Fruit fly (Drosophila melanogaster) whole organism, embryonic: ENCODE data around the gene parvin.
A peak's percentile ranks its signal among the peaks of the same experiment; 100 is the strongest.

ENCODE experiments used
- Antp ChIP-seq: fragments of 200-800 bp; sonication (Bioruptor generic); optimal IDR thresholded peaks from 3 replicates; lab custom pipeline; 2016; ENCODE audit warnings: missing biosample characterization, missing genetic modification characterization
- Asciz ChIP-seq: fragments of 200-800 bp; sonication (Bioruptor generic); optimal IDR thresholded peaks from 2 replicates; lab custom pipeline; 2017; ENCODE audit warnings: missing biosample characterization, mild to moderate bottlenecking, missing genetic modification characterization, missing genetic modification reagents
- CG11695 ChIP-seq: fragments of 200-800 bp; sonication (Bioruptor generic); IDR thresholded peaks from 3 replicates; pipeline ENCODE4 v1.3.6; 2022; ENCODE audit warnings: missing biosample characterization, missing genetic modification characterization
- CG11723 ChIP-seq: fragments of 200-800 bp; sonication (Bioruptor generic); optimal IDR thresholded peaks from 2 replicates; lab custom pipeline; 2017; ENCODE audit warnings: missing biosample characterization, mild to moderate bottlenecking, missing genetic modification characterization
- CG14014 ChIP-seq: fragments of 200-800 bp; sonication (Bioruptor generic); IDR thresholded peaks from 2 replicates; pipeline ENCODE4 v1.3.6; 2022; ENCODE audit warnings: missing biosample characterization, missing genetic modification characterization
- CG14050 ChIP-seq: fragments of 200-800 bp; sonication (Bioruptor generic); IDR thresholded peaks from 3 replicates; pipeline ENCODE4 v1.3.6; 2022; ENCODE audit warnings: missing biosample characterization, missing genetic modification characterization
- CG14710 ChIP-seq: fragments of 200-800 bp; sonication (Bioruptor generic); optimal IDR thresholded peaks from 3 replicates; lab custom pipeline; 2019; ENCODE audit warnings: missing biosample characterization, mild to moderate bottlenecking, missing genetic modification characterization, moderate library complexity
- CG15269 ChIP-seq: fragments of 200-800 bp; sonication (Bioruptor generic); optimal IDR thresholded peaks from 2 replicates; lab custom pipeline; 2018; ENCODE audit warnings: missing biosample characterization, mild to moderate bottlenecking, missing genetic modification characterization, moderate library complexity
- CG17912 ChIP-seq: fragments of 200-800 bp; sonication (Bioruptor generic); optimal IDR thresholded peaks from 2 replicates; lab custom pipeline; 2018; ENCODE audit warnings: missing biosample characterization, mild to moderate bottlenecking, missing genetic modification characterization
- CG2875 ChIP-seq: fragments of 200-800 bp; sonication (Bioruptor generic); optimal IDR thresholded peaks from 2 replicates; lab custom pipeline; 2017; ENCODE audit warnings: missing biosample characterization, mild to moderate bottlenecking, missing genetic modification characterization, missing genetic modification reagents
- CG31224 ChIP-seq: fragments of 200-800 bp; sonication (Bioruptor generic); IDR thresholded peaks from 2 replicates; pipeline ENCODE4 v1.3.6; 2022; ENCODE audit warnings: missing biosample characterization, missing genetic modification characterization
- CG31388 ChIP-seq: fragments of 200-800 bp; sonication (Bioruptor generic); optimal IDR thresholded peaks from 2 replicates; lab custom pipeline; 2016; ENCODE audit warnings: missing biosample characterization, missing genetic modification characterization
- CG32767 ChIP-seq: fragments of 200-800 bp; sonication (Bioruptor generic); IDR thresholded peaks from 2 replicates; pipeline ENCODE4 v1.3.6; 2022; ENCODE audit warnings: missing biosample characterization, missing genetic modification characterization
- CG34376 ChIP-seq: fragments of 200-800 bp; sonication (Bioruptor generic); optimal IDR thresholded peaks from 2 replicates; lab custom pipeline; 2018; ENCODE audit warnings: missing biosample characterization, mild to moderate bottlenecking, missing genetic modification characterization
- CG3726 ChIP-seq: fragments of 200-800 bp; sonication (Bioruptor generic); IDR thresholded peaks from 3 replicates; pipeline ENCODE4, ENCODE4 v1.3.6; 2022; ENCODE audit warnings: missing biosample characterization, missing genetic modification characterization
- CG4424 ChIP-seq: fragments of 200-800 bp; sonication (Bioruptor generic); optimal IDR thresholded peaks from 3 replicates; lab custom pipeline; 2016; ENCODE audit warnings: missing biosample characterization, missing genetic modification characterization
- CG6254 ChIP-seq: fragments of 200-800 bp; sonication (Bioruptor generic); optimal IDR thresholded peaks from 3 replicates; lab custom pipeline; 2017; ENCODE audit warnings: mild to moderate bottlenecking, missing biosample characterization, missing genetic modification reagents, missing genetic modification characterization
- CG6683 ChIP-seq: fragments of 200-800 bp; sonication (Bioruptor generic); optimal IDR thresholded peaks from 2 replicates; lab custom pipeline; 2017; ENCODE audit warnings: missing biosample characterization, mild to moderate bottlenecking, missing genetic modification characterization, missing genetic modification reagents
- CG7271 ChIP-seq: fragments of 200-800 bp; sonication (Bioruptor generic); optimal IDR thresholded peaks from 2 replicates; lab custom pipeline; 2018; ENCODE audit warnings: missing biosample characterization, mild to moderate bottlenecking, missing genetic modification characterization, moderate library complexity
- CG7372 ChIP-seq: fragments of 200-800 bp; sonication (Bioruptor generic); IDR thresholded peaks from 2 replicates; pipeline ENCODE4 v1.3.6; 2022; ENCODE audit warnings: missing biosample characterization, missing genetic modification characterization
- CG7839 ChIP-seq: fragments of 200-800 bp; sonication (Bioruptor generic); optimal IDR thresholded peaks from 3 replicates; lab custom pipeline; 2018; ENCODE audit warnings: missing biosample characterization, mild to moderate bottlenecking, missing genetic modification characterization, moderate library complexity
- CG8388 ChIP-seq: fragments of 200-800 bp; sonication (Bioruptor generic); optimal IDR thresholded peaks from 2 replicates; lab custom pipeline; 2019; ENCODE audit warnings: missing biosample characterization, mild to moderate bottlenecking, missing genetic modification characterization, moderate library complexity
- CG9727 ChIP-seq: fragments of 200-800 bp; sonication (Bioruptor generic); optimal IDR thresholded peaks from 3 replicates; lab custom pipeline; 2017; ENCODE audit warnings: missing biosample characterization, mild to moderate bottlenecking, missing genetic modification characterization
- Dp ChIP-seq: fragments of 200-800 bp; sonication (Bioruptor generic); optimal IDR thresholded peaks from 2 replicates; lab custom pipeline; 2018; ENCODE audit warnings: missing biosample characterization, mild to moderate bottlenecking, missing genetic modification characterization, moderate library complexity
- Ets65A ChIP-seq: fragments of 200-800 bp; sonication (Bioruptor generic); peaks from one replicate; lab custom pipeline; 2016; ENCODE audit warnings: missing biosample characterization, missing genetic modification characterization
- Fer3 ChIP-seq: fragments of 200-800 bp; sonication (Bioruptor generic); optimal IDR thresholded peaks from 2 replicates; lab custom pipeline; 2018; ENCODE audit warnings: missing biosample characterization, mild to moderate bottlenecking, missing genetic modification characterization, moderate library complexity
- Hmx ChIP-seq: fragments of 200-800 bp; sonication (Bioruptor generic); optimal IDR thresholded peaks from 2 replicates; lab custom pipeline; 2016; ENCODE audit warnings: missing biosample characterization, missing genetic modification characterization
- Nf-YA ChIP-seq: fragments of 200-800 bp; sonication (Bioruptor generic); IDR thresholded peaks from 2 replicates; pipeline ENCODE4 v1.3.6; 2022; ENCODE audit warnings: missing biosample characterization, missing genetic modification characterization
- Ptx1 ChIP-seq: fragments of 200-800 bp; sonication (Bioruptor generic); IDR thresholded peaks from 2 replicates; pipeline ENCODE4 v1.3.6; 2022; ENCODE audit warnings: missing biosample characterization, missing genetic modification characterization
- Six4 ChIP-seq: fragments of 200-800 bp; sonication (Bioruptor generic); optimal IDR thresholded peaks from 2 replicates; lab custom pipeline; 2016; ENCODE audit warnings: missing biosample characterization, missing genetic modification characterization
- Ssrp ChIP-seq: fragments of 200-800 bp; sonication (Bioruptor generic); optimal IDR thresholded peaks from 2 replicates; lab custom pipeline; 2018; ENCODE audit warnings: missing biosample characterization, mild to moderate bottlenecking, missing genetic modification characterization, moderate library complexity
- TFAM ChIP-seq: fragments of 200-800 bp; sonication (Bioruptor generic); optimal IDR thresholded peaks from 2 replicates; lab custom pipeline; 2017; ENCODE audit warnings: missing biosample characterization, missing genetic modification characterization, inconsistent platforms
- Usf ChIP-seq: fragments of 200-800 bp; sonication (Bioruptor generic); optimal IDR thresholded peaks from 2 replicates; lab custom pipeline; 2017; ENCODE audit warnings: missing genotype, missing biosample characterization, missing genetic modification characterization
- ash1 ChIP-seq: fragments of 200-800 bp; sonication (Bioruptor generic); optimal IDR thresholded peaks from 2 replicates; lab custom pipeline; 2018; ENCODE audit warnings: missing biosample characterization, mild to moderate bottlenecking, missing genetic modification characterization
- az2 ChIP-seq: fragments of 200-800 bp; sonication (Bioruptor generic); optimal IDR thresholded peaks from 3 replicates; lab custom pipeline; 2016; ENCODE audit warnings: missing biosample characterization, missing genetic modification characterization
- cas ChIP-seq: fragments of 200-800 bp; sonication (Bioruptor generic); IDR thresholded peaks from 2 replicates; pipeline ENCODE4 v1.3.6; 2022; ENCODE audit warnings: missing biosample characterization, missing genetic modification characterization
- ci ChIP-seq: fragments of 200-800 bp; sonication (Bioruptor generic); IDR thresholded peaks from 3 replicates; pipeline ENCODE4 v1.3.6; 2022; ENCODE audit warnings: missing biosample characterization, missing genetic modification characterization
- da ChIP-seq: fragments of 200-800 bp; sonication (Bioruptor generic); optimal IDR thresholded peaks from 2 replicates; lab custom pipeline; 2016; ENCODE audit warnings: missing biosample characterization, missing genetic modification characterization
- dimm ChIP-seq: fragments of 200-800 bp; sonication (Bioruptor generic); IDR thresholded peaks from 2 replicates; pipeline ENCODE4 v1.3.6; 2022; ENCODE audit warnings: missing biosample characterization, missing genetic modification characterization
- dmrt99B ChIP-seq: fragments of 200-800 bp; sonication (Bioruptor generic); optimal IDR thresholded peaks from 2 replicates; lab custom pipeline; 2018; ENCODE audit warnings: missing biosample characterization, mild to moderate bottlenecking, missing genetic modification characterization, moderate library complexity
- inv ChIP-seq: fragments of 200-800 bp; sonication (Bioruptor generic); IDR thresholded peaks from 2 replicates; pipeline ENCODE4 v1.3.6; 2022; ENCODE audit warnings: missing biosample characterization, missing genetic modification characterization; ENCODE audit not compliant: partially characterized antibody
- lola ChIP-seq, 3 experiments: fragments of >200 bp in 2 of 3; fragments of 200-800 bp in 1 of 3; sonication (Bioruptor generic) in 1 of 3; optimal IDR thresholded peaks; 2 replicates each; lab custom pipeline; 2017 to 2019; ENCODE audit warnings: missing biosample characterization in 3 of 3, missing genetic modification characterization in 3 of 3, mild to moderate bottlenecking in 1 of 3, moderate library complexity in 1 of 3
- oc ChIP-seq: fragments of 200-800 bp; sonication (Bioruptor generic); optimal IDR thresholded peaks from 2 replicates; lab custom pipeline; 2018; ENCODE audit warnings: missing biosample characterization, mild to moderate bottlenecking, missing genetic modification characterization, moderate library complexity
- org-1 ChIP-seq: fragments of 200-800 bp; sonication (Bioruptor generic); optimal IDR thresholded peaks from 2 replicates; lab custom pipeline; 2017; ENCODE audit warnings: missing biosample characterization, missing genetic modification characterization
- otp ChIP-seq: fragments of 200-800 bp; sonication (Bioruptor generic); IDR thresholded peaks from 3 replicates; pipeline ENCODE4, ENCODE4 v1.3.6; 2022; ENCODE audit warnings: missing biosample characterization, missing genetic modification characterization
- psq ChIP-seq: fragments of 200-800 bp; sonication (Bioruptor generic); optimal IDR thresholded peaks from 2 replicates; lab custom pipeline; 2017; ENCODE audit warnings: missing biosample characterization, missing genetic modification characterization
- row ChIP-seq: fragments of 200-800 bp; sonication (Bioruptor generic); IDR thresholded peaks from 3 replicates; pipeline ENCODE4 v1.3.6; 2022; ENCODE audit warnings: missing biosample characterization, missing genetic modification characterization
- sens ChIP-seq: fragments of 200-800 bp; sonication (Bioruptor generic); peaks from one replicate; lab custom pipeline; 2016; ENCODE audit warnings: missing biosample characterization, missing genetic modification characterization
- trem ChIP-seq: fragments of 200-800 bp; optimal IDR thresholded peaks from 3 replicates; lab custom pipeline; 2019; ENCODE audit warnings: missing biosample characterization, mild to moderate bottlenecking, missing genetic modification characterization, moderate library complexity
- yki ChIP-seq: fragments of >200 bp; optimal IDR thresholded peaks from 3 replicates; lab custom pipeline; 2018

parvin gene

dm6 chrX:19769821-19770519, 24.1 kb downstream of the parvin start (continued):
- TF ChIP-seq dmrt99B (peak; percentile 34), CG4424 (GFP tag; lab: Kevin White, UChicago) (peak; percentile 65), lola (GFP tag; optimal IDR thresholded peaks at IDR 0.05; lab: Kevin White, UChicago) (peak in 1 of 3 experiments; percentile 76), CG7839 (peak; percentile 51), Six4 (GFP tag; lab: Kevin White, UChicago) (peak; percentile 42), CG34376 (GFP tag; lab: Kevin White, UChicago) (no peak), CG7372 (GFP tag; lab: Robert Waterston, UW) (no peak), Ptx1 (peak; percentile 44), Hmx (GFP tag; lab: Kevin White, UChicago) (no peak), ci (peak; percentile 67; the same call in 2 of the 3 replicates), CG6254 (GFP tag; lab: Kevin White, UChicago) (peak; percentile 33), ash1 (GFP tag; lab: Kevin White, UChicago) (no peak), Dp (no peak), sens (GFP tag; lab: Kevin White, UChicago) (peak; percentile 94), psq (peak; percentile 43), inv (GFP tag; lab: Robert Waterston, UW) (no peak), CG14014 (GFP tag; lab: Robert Waterston, UW) (no peak), CG9727 (GFP tag; lab: Kevin White, UChicago) (peak; percentile 71), CG8388 (peak; percentile 57), Usf (GFP tag; lab: Kevin White, UChicago) (peak; percentile 21), CG15269 (peak; percentile 3), trem (tag; lab: Kevin White, UChicago) (peak; percentile 55), az2 (GFP tag; lab: Kevin White, UChicago) (peak; percentile 24), Asciz (peak; percentile 5), CG11695 (GFP tag; lab: Robert Waterston, UW) (0 out of 3 replicates have a peak, but pooled peaks have one; percentile 37), CG6683 (GFP tag; lab: Kevin White, UChicago) (no peak), CG31388 (GFP tag; lab: Kevin White, UChicago) (no peak), CG7271 (tag; lab: Kevin White, UChicago) (no peak), CG14050 (no peak), CG14710 (tag; lab: Kevin White, UChicago) (peak; percentile 66), Nf-YA (GFP tag; lab: Robert Waterston, UW) (no peak), CG31224 (GFP tag; lab: Robert Waterston, UW) (0 out of 2 replicates have a peak, but pooled peaks have one; percentile 21), Antp (GFP tag; lab: Kevin White, UChicago) (peak; percentile 29), yki (no peak), da (GFP tag; lab: Kevin White, UChicago) (no peak), CG32767 (GFP tag; lab: Robert Waterston, UW) (0 out of 2 replicates have a peak, but pooled peaks have one; percentile 15), cas (GFP tag; lab: Robert Waterston, UW) (no peak), TFAM (GFP tag; lab: Kevin White, UChicago) (no peak), oc (tag; lab: Kevin White, UChicago) (peak; percentile 77), CG2875 (peak; percentile 29), CG3726 (no peak), dimm (GFP tag; lab: Robert Waterston, UW) (no peak), Fer3 (tag; lab: Kevin White, UChicago) (peak; percentile 25), otp (peak; percentile 51; the same call in 1 of the 3 replicates), Ssrp (tag; lab: Kevin White, UChicago) (peak; percentile 52), CG11723 (GFP tag; lab: Kevin White, UChicago) (no peak), row (GFP tag; lab: Robert Waterston, UW) (peak; percentile 47; the same call in 2 of the 3 replicates), Ets65A (GFP tag; lab: Kevin White, UChicago) (peak; percentile 74), org-1 (GFP tag; lab: Kevin White, UChicago) (peak; percentile 26), CG17912 (no peak)
